Worm (Caenorhabditis elegans): ENCODE data around the gene tex-2.

The tex-2 gene

DNA sequence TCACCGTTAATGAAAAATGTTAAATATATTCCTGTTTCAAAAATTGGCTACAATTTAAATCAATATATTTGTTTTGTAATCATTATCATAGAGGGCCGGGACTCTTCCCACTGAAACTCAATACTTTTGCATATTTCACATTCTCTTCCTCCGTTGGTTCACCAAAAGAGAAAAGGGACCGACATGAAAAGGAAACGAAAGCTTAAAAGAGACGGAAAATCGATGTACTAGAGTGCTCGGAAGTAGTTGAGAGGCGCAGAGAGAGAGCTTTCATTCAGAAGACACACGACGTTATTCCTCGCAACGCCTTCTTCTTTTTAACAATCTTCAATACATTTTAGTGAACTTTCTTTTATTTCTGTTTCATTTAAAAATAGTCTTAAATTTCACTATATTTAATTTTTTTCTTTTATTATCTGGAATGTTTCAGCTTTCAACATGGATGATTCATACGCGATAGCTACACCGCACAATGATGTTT, 53.1 kb downstream of the tex-2 start, which contains the start of gene ehs-1:
Gene ehs-1 (plus strand): TSS at position 431 of the 481 bp plus-strand sequence.
- TF ChIP-seq nfya-1 (tag; optimal IDR thresholded peaks at IDR 0.05; ENCODE audit: insufficient read depth) (peak; percentile 43), sea-2 (GFP tag; optimal IDR thresholded peaks at IDR 0.05) (peak; percentile 65), lin-15B (tag; optimal IDR thresholded peaks at IDR 0.05) (peak; percentile 8), lin-39 (tag; optimal IDR thresholded peaks at IDR 0.05) (peak; percentile 25), egl-5 (tag; optimal IDR thresholded peaks at IDR 0.05) (no peak), elt-2 (tag; optimal IDR thresholded peaks at IDR 0.05) (no peak), snpc-4 (tag; optimal IDR thresholded peaks at IDR 0.05) (peak; percentile 26)

DNA sequence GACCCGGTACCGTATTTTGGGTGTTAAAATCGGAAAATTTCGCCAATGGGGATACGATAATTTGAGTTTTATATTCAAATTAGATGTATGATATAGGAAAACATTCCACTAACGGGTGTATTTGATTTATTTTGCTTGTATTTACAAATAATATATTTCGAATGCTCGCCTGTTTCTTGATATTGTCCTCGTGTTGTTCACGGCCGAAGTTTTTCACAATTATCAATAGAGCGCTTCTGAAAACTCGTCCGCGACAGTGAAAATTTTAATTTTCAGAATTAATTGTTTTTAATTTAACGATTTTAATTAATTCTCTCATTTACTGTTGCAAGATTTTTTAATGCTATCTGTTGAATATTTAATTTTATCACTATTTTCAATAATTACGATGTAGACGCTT, 53.8 kb downstream of the tex-2 start:
- no peak for TF ChIP-seq nhr-77 (tag; optimal IDR thresholded peaks at IDR 0.05)
- no peak for TF ChIP-seq mdl-1 (tag; optimal IDR thresholded peaks at IDR 0.05)
- no peak for TF ChIP-seq mml-1 (tag; optimal IDR thresholded peaks at IDR 0.05)
- no peak for TF ChIP-seq fkh-2 (tag; optimal IDR thresholded peaks at IDR 0.05)
- no peak for TF ChIP-seq nhr-237 (tag; optimal IDR thresholded peaks at IDR 0.05)
- no peak for TF ChIP-seq ztf-11 (tag; optimal IDR thresholded peaks at IDR 0.05)
- peak; percentile 53 for TF ChIP-seq elt-2 (tag; optimal IDR thresholded peaks at IDR 0.05)
- TF ChIP-seq eor-1 (tag; optimal IDR thresholded peaks at IDR 0.05): no peak
- TF ChIP-seq ceh-9 (tag; optimal IDR thresholded peaks at IDR 0.05): no peak
- TF ChIP-seq lin-15B (tag; optimal IDR thresholded peaks at IDR 0.05): peak; percentile 20
- no peak for TF ChIP-seq ZK546.5 (tag; optimal IDR thresholded peaks at IDR 0.05)
- TF ChIP-seq skn-1 (tag; optimal IDR thresholded peaks at IDR 0.05): peak; percentile 16
- peak; percentile 49 for TF ChIP-seq nhr-43 (tag; optimal IDR thresholded peaks at IDR 0.05; ENCODE audit: poor library complexity, severe bottlenecking)
- no peak for TF ChIP-seq nhr-23 (tag; optimal IDR thresholded peaks at IDR 0.05)
- TF ChIP-seq nhr-28 (tag; optimal IDR thresholded peaks at IDR 0.05): no peak
- TF ChIP-seq ama-1 (optimal IDR thresholded peaks at IDR 0.05): no peak
- no peak for TF ChIP-seq daf-12 (tag; optimal IDR thresholded peaks at IDR 0.05)
- TF ChIP-seq pqm-1 (tag; optimal IDR thresholded peaks at IDR 0.05): peak; percentile 39
- TF ChIP-seq fos-1 (tag; optimal IDR thresholded peaks at IDR 0.05): no peak
- TF ChIP-seq jun-1 (tag; optimal IDR thresholded peaks at IDR 0.05): no peak
- no peak for TF ChIP-seq nfya-1 (tag; optimal IDR thresholded peaks at IDR 0.05; ENCODE audit: insufficient read depth)
- no peak for TF ChIP-seq nhr-25 (tag; optimal IDR thresholded peaks at IDR 0.05)
- TF ChIP-seq zag-1 (tag; optimal IDR thresholded peaks at IDR 0.05): no peak
- no peak for TF ChIP-seq fkh-10 (GFP tag; optimal IDR thresholded peaks at IDR 0.05)
- no peak for TF ChIP-seq unc-39 (tag; optimal IDR thresholded peaks at IDR 0.05)
- TF ChIP-seq egl-5 (tag; optimal IDR thresholded peaks at IDR 0.05): no peak

DNA sequence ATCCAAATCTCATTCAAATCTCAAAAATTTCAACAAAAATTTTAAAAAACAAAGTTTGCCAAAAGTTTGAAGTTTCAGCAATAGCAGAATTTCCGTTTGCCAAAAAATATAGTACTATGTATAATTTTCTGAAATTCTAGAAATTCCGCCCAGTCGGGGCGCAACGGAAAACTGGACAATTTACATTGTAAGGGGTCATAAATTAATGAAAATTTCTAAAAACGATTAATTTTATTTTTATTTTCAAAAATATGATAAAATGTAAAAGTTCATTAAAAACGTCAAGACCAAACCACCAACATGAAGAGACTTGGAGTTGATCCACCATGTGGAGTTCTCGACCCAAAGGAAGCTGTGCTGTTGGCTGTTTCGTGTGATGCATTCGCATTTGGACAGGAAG, 55.1 kb downstream of the tex-2 start, which contains the start of gene ZK1248.4:
Gene ZK1248.4 (plus strand): TSS at position 301 of the 400 bp plus-strand sequence.
- TF ChIP-seq ama-1 (optimal IDR thresholded peaks at IDR 0.05) (no peak), nhr-23 (tag; optimal IDR thresholded peaks at IDR 0.05) (no peak), aly-2 (tag; optimal IDR thresholded peaks at IDR 0.05) (no peak), nhr-43 (tag; optimal IDR thresholded peaks at IDR 0.05; ENCODE audit: poor library complexity, severe bottlenecking) (no peak), ztf-11 (tag; optimal IDR thresholded peaks at IDR 0.05) (no peak), elt-3 (tag; optimal IDR thresholded peaks at IDR 0.05) (no peak), nhr-11 (tag; optimal IDR thresholded peaks at IDR 0.05) (no peak), skn-1 (tag; optimal IDR thresholded peaks at IDR 0.05) (no peak), ceh-28 (tag; optimal IDR thresholded peaks at IDR 0.05) (no peak), snpc-4 (tag; optimal IDR thresholded peaks at IDR 0.05) (no peak), lin-15B (tag; optimal IDR thresholded peaks at IDR 0.05) (no peak), fkh-2 (tag; optimal IDR thresholded peaks at IDR 0.05) (no peak)

All from whole organism, L3 larva.